Fruit fly (Drosophila melanogaster): ENCODE measurements around the gene CG1812.
"Not testable (repeated sequence)": the region's sequence is repeated elsewhere in the genome, so short reads cannot be mapped to it uniquely, and the experiment has no call there.

Gene CG1812

DNA sequence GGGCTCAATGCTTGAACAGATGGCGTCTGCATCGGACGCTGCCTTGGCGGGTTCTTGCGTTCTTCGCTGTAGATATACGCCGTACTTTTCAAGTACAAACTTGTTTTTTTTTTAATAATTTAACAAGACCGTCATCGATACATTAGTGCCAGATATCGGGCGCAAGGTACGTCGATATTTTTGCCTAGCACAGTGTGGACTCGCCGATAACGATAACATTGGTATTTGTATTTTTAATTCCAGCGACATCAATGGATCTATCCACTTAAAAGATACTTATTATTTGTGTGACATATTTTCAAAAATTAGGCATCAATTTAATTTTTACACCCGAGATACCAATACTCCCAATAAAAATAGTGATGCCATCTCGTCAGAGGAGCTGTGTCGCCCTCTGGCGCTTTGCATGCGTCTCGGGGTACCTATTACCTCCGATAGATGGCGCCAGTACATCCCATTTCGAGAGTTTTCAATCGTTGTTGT is 13.5 kb downstream of the CG1812 start, which contains the start of gene Tak1 (continued):
- TF ChIP-seq gro (GFP tag; optimal IDR thresholded peaks at IDR 0.05) = no peak

DNA sequence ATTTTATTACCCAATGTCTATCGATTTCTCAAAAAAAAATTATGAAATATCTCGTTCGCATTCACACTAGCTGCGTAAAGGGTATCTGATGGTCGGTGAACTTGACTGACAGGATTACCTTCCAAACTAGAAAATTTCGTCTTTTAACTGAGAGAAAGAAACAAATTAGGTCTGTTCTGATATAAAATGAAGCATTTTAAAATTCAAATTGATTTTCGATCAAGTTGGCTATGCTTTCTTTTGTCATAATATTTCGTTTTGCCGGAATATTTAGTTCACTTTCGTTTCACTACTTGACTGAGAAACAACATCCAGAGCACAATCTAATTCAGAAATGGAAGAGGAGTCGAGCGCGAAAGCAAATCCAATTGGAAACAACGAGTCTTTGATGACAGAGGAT is 16.0 kb downstream of the CG1812 start, which contains the start of gene CG42579:
Gene CG42579 (plus strand): TSS at position 301 of the 400 bp plus-strand sequence.
- TF ChIP-seq kni (GFP tag; optimal IDR thresholded peaks at IDR 0.05); Mad (GFP tag; optimal IDR thresholded peaks at IDR 0.05); CG2712 (tag; optimal IDR thresholded peaks at IDR 0.05): not testable (repeated sequence)

DNA sequence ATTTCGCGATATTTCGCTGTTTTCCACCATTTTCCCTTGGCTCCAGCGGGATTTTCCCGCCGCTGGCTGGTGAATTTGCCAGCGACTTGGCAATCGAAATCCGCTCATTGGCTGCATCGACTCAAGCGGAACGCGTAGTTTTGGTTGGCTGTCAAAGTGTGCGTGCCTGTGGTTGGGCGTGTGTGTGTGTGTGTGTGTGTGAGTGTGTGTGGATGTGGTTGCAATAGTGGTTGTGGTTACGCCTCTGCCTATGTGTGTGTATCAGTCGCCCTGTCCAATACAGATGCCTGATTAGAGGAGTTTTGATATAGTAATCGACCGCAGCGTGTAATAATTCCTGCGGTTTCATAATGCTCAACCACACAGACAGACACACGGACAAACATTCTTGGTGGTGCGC is 24.8 kb downstream of the CG1812 start:
- TF ChIP-seq bcd (GFP tag; optimal IDR thresholded peaks at IDR 0.05) (no peak), esg (GFP tag; conservative IDR thresholded peaks at IDR 0.05) (no peak), ara (GFP tag; IDR thresholded peaks at IDR 0.05) (no peak), Dfd (GFP tag; optimal IDR thresholded peaks at IDR 0.05) (no peak), CG17912 (GFP tag; optimal IDR thresholded peaks at IDR 0.05) (no peak), CG3726 (GFP tag; IDR thresholded peaks at IDR 0.05) (no peak), btn (GFP tag; optimal IDR thresholded peaks at IDR 0.05) (no peak), MBD-R2 (GFP tag; IDR thresholded peaks at IDR 0.05) (no peak), CG16813 (GFP tag; IDR thresholded peaks at IDR 0.05; ENCODE audit: partially characterized antibody) (no peak), Nf-YC (tag; optimal IDR thresholded peaks at IDR 0.05) (peak; percentile 94), CG11456 (GFP tag; IDR thresholded peaks at IDR 0.05) (no peak), CG10431 (GFP tag; optimal IDR thresholded peaks at IDR 0.05) (no peak), CG10959 (GFP tag; IDR thresholded peaks at IDR 0.05) (no peak), Six4 (GFP tag; optimal IDR thresholded peaks at IDR 0.05) (no peak), cg (GFP tag; optimal IDR thresholded peaks at IDR 0.05) (peak; percentile 67), Dbx (GFP tag; IDR thresholded peaks at IDR 0.05) (no peak), tna (GFP tag; IDR thresholded peaks at IDR 0.05; ENCODE audit: partially characterized antibody) (no peak), CG2202 (tag; optimal IDR thresholded peaks at IDR 0.05) (no peak), abd-A (tag; optimal IDR thresholded peaks at IDR 0.05) (no peak), Nf-YB (GFP tag; optimal IDR thresholded peaks at IDR 0.05) (peak; percentile 92), dpn (GFP tag; optimal IDR thresholded peaks at IDR 0.05) (no peak), CG34224 (GFP tag; IDR thresholded peaks at IDR 0.05; ENCODE audit: partially characterized antibody) (no peak), CG8089 (GFP tag; optimal IDR thresholded peaks at IDR 0.05) (no peak), CG4820 (GFP tag; optimal IDR thresholded peaks at IDR 0.05) (no peak), ewg (GFP tag; optimal IDR thresholded peaks at IDR 0.05) (peak; percentile 11), nerfin-1 (tag; optimal IDR thresholded peaks at IDR 0.05) (peak; percentile 9)

DNA sequence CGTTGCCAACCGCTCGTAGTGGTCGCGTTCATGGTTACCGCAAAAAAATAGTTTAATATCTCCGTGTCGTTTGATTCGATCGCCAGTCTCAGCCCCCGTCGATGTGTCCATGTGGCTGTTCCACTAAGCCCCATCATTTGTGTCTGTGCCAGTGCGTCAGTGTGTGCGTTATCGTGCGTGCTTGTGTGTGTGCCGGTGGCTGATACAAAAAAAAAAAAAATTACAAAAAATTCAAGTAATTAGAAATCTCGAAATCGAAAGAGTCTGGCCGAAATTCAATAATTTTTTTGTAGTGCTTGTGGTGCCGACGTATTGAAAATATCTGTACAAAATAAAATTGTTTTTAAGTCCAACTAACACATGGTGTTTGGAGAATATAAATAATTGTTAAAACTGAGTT is 26.9 kb downstream of the CG1812 start, which contains the start of gene RunxB:
Gene RunxB (plus strand): TSS at position 301 of the 400 bp plus-strand sequence.
- no peak for TF ChIP-seq Tbp (GFP tag; optimal IDR thresholded peaks at IDR 0.05)
- TF ChIP-seq CG12744 (GFP tag; optimal IDR thresholded peaks at IDR 0.05) = no peak
- TF ChIP-seq CG12769 (tag; optimal IDR thresholded peaks at IDR 0.05) = no peak
- no peak for TF ChIP-seq CG7271 (tag; optimal IDR thresholded peaks at IDR 0.05)
- TF ChIP-seq yki (optimal IDR thresholded peaks at IDR 0.05) = no peak
- no peak for TF ChIP-seq Jarid2 (GFP tag; optimal IDR thresholded peaks at IDR 0.05)
- TF ChIP-seq gsb-n (tag; optimal IDR thresholded peaks at IDR 0.05) = no peak
- no peak for TF ChIP-seq ken (GFP tag; IDR thresholded peaks at IDR 0.05)
- TF ChIP-seq Taf1 (GFP tag; IDR thresholded peaks at IDR 0.05) = no peak
- no peak for TF ChIP-seq slbo (GFP tag; IDR thresholded peaks at IDR 0.05)
- no peak for TF ChIP-seq CG17802 (tag; optimal IDR thresholded peaks at IDR 0.05)
- no peak for TF ChIP-seq CoRest (tag; optimal IDR thresholded peaks at IDR 0.05)
- no peak for TF ChIP-seq Meics (GFP tag; optimal IDR thresholded peaks at IDR 0.05)
- TF ChIP-seq run (tag; optimal IDR thresholded peaks at IDR 0.05) = no peak
- no peak for TF ChIP-seq CG15073 (GFP tag; optimal IDR thresholded peaks at IDR 0.05)
- no peak for TF ChIP-seq dan (GFP tag; IDR thresholded peaks at IDR 0.05)
- no peak for TF ChIP-seq pum (GFP tag; optimal IDR thresholded peaks at IDR 0.05)
- TF ChIP-seq Dad (GFP tag; optimal IDR thresholded peaks at IDR 0.05) = no peak
